Fruit fly (Drosophila melanogaster): ENCODE results near the gene Jhbp15.

dm6 chr3R:21073141-21073540 is 22.4 kb upstream of the Jhbp15 start, which contains the start of gene r-l:
- TF ChIP-seq CG7101 (tag; optimal IDR thresholded peaks at IDR 0.05) (peak; percentile 6), Crg-1 (GFP tag; optimal IDR thresholded peaks at IDR 0.05) (no peak), toe (GFP tag; optimal IDR thresholded peaks at IDR 0.05) (no peak), cic (GFP tag; optimal IDR thresholded peaks at IDR 0.05) (no peak), bab1 (GFP tag; optimal IDR thresholded peaks at IDR 0.05) (peak; percentile 64), CG33017 (tag; optimal IDR thresholded peaks at IDR 0.05) (no peak), kay (GFP tag; ENCODE audit: borderline replicate concordance) (no peak), Mnt (GFP tag; optimal IDR thresholded peaks at IDR 0.05) (peak; percentile 67), cnc (optimal IDR thresholded peaks at IDR 0.05) (no peak), ovo (GFP tag; optimal IDR thresholded peaks at IDR 0.05) (no peak), Hr96 (GFP tag; optimal IDR thresholded peaks at IDR 0.05) (no peak), CG14711 (tag; optimal IDR thresholded peaks at IDR 0.05) (no peak)

Data from whole organism, adult.